Worm (Caenorhabditis elegans) whole organism, L4/young adult: ENCODE results near the gene gphr-2.

Experiments used
- W03F9.2 ChIP-seq: fragments of 150-350 bp; optimal IDR thresholded peaks from 2 replicates; lab custom pipeline; 2014; ENCODE audit warnings: missing biosample characterization, missing genetic modification characterization
- dao-5 ChIP-seq: sonication (generic microtip); optimal IDR thresholded peaks from 2 replicates; lab custom pipeline; 2016; ENCODE audit warnings: missing genotype, missing genetic modification characterization, moderate library complexity, missing compliant biosample characterization
- him-1 ChIP-seq: sonication (generic microtip); optimal IDR thresholded peaks from 2 replicates; lab custom pipeline; 2016; ENCODE audit warnings: missing genotype, missing genetic modification reagents, missing genetic modification characterization, missing compliant biosample characterization

DNA sequence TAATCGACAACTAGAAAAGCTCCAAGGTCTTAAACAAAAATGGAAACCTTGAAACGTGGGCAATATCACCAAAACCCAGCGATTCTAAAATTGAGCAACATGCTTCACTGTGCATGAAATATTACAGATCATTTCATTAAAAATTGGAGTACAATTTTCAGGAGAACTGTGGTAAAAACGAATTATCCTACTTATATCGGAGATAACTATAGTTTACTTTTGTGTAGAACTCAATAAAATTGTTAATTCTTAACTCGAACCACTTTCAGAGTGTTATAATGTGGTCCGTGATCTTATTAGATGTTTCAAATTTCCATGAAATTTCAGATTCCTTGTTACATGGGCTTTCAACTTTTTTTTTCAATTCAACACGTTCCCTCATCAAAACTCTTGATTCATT, 27.7 kb upstream of the gphr-2 start, which contains the start of gene K04G11.1:
- TF ChIP-seq W03F9.2 (tag; lab: Kevin White, UChicago) (no peak), dao-5 (tag; lab: Kevin White, UChicago) (no peak), him-1 (no peak)
